Fruit fly (Drosophila melanogaster) whole organism, embryonic: ENCODE data around the gene Cpr62Bc.

Source experiments
- ATbp ChIP-seq: fragments of 200-800 bp; sonication (Bioruptor generic); optimal IDR thresholded peaks from 2 replicates; lab custom pipeline; 2017; ENCODE audit warnings: missing biosample characterization, mild to moderate bottlenecking, missing genetic modification characterization, missing genetic modification reagents
- B-H2 ChIP-seq: fragments of 200-800 bp; sonication (Bioruptor generic); optimal IDR thresholded peaks from 2 replicates; lab custom pipeline; 2018; ENCODE audit warnings: missing biosample characterization, mild to moderate bottlenecking, missing genetic modification characterization
- CG12236 ChIP-seq: fragments of 200-800 bp; sonication (Bioruptor generic); optimal IDR thresholded peaks from 2 replicates; lab custom pipeline; 2016; ENCODE audit warnings: missing biosample characterization, missing genetic modification characterization
- CG12391 ChIP-seq: fragments of 200-800 bp; sonication (Bioruptor generic); optimal IDR thresholded peaks from 3 replicates; lab custom pipeline; 2018; ENCODE audit warnings: missing biosample characterization, mild to moderate bottlenecking, missing genetic modification characterization, moderate library complexity
- CG13424 ChIP-seq: fragments of 200-800 bp; sonication (Bioruptor generic); optimal IDR thresholded peaks from 2 replicates; lab custom pipeline; 2019; ENCODE audit warnings: missing biosample characterization, mild to moderate bottlenecking, missing genetic modification characterization, moderate library complexity
- CG13775 ChIP-seq: fragments of 200-800 bp; sonication (Bioruptor generic); optimal IDR thresholded peaks from 3 replicates; lab custom pipeline; 2017; ENCODE audit warnings: missing biosample characterization, mild to moderate bottlenecking, missing genetic modification characterization
- CG15514 ChIP-seq: fragments of 200-800 bp; sonication (Bioruptor generic); optimal IDR thresholded peaks from 3 replicates; lab custom pipeline; 2017; ENCODE audit warnings: missing biosample characterization, missing genetic modification characterization, mild to moderate bottlenecking, moderate library complexity, missing genetic modification reagents
- CG17568 ChIP-seq: fragments of 200-800 bp; sonication (Bioruptor generic); optimal IDR thresholded peaks from 2 replicates; lab custom pipeline; 2018; ENCODE audit warnings: missing biosample characterization, mild to moderate bottlenecking, missing genetic modification characterization, moderate library complexity
- CG1792 ChIP-seq: fragments of 200-800 bp; sonication (Bioruptor generic); optimal IDR thresholded peaks from 2 replicates; lab custom pipeline; 2016; ENCODE audit warnings: missing biosample characterization, missing genetic modification characterization
- CG2116 ChIP-seq: fragments of 200-800 bp; sonication (Bioruptor generic); optimal IDR thresholded peaks from 3 replicates; lab custom pipeline; 2018; ENCODE audit warnings: missing biosample characterization, mild to moderate bottlenecking, missing genetic modification characterization
- CG2199 ChIP-seq: fragments of 200-800 bp; sonication (Bioruptor generic); IDR thresholded peaks from 3 replicates; pipeline ENCODE4 v1.3.6; 2022; ENCODE audit warnings: missing biosample characterization, missing genetic modification characterization
- CG2712 ChIP-seq: fragments of 200-800 bp; optimal IDR thresholded peaks from 3 replicates; lab custom pipeline; 2019; ENCODE audit warnings: missing biosample characterization, mild to moderate bottlenecking, missing genetic modification characterization, moderate library complexity
- CG31224 ChIP-seq: fragments of 200-800 bp; sonication (Bioruptor generic); IDR thresholded peaks from 2 replicates; pipeline ENCODE4 v1.3.6; 2022; ENCODE audit warnings: missing biosample characterization, missing genetic modification characterization
- CG3281 ChIP-seq: fragments of 200-800 bp; sonication (Bioruptor generic); optimal IDR thresholded peaks from 3 replicates; lab custom pipeline; 2017; ENCODE audit warnings: missing biosample characterization, mild to moderate bottlenecking, missing genetic modification characterization
- CG33213 ChIP-seq: fragments of 200-800 bp; sonication (Bioruptor generic); optimal IDR thresholded peaks from 3 replicates; lab custom pipeline; 2016; ENCODE audit warnings: missing biosample characterization, missing genetic modification characterization
- CG4820 ChIP-seq: fragments of 200-800 bp; sonication (Bioruptor generic); optimal IDR thresholded peaks from 3 replicates; lab custom pipeline; 2016; ENCODE audit warnings: missing biosample characterization, missing genetic modification characterization
- CG5245 ChIP-seq: fragments of 200-800 bp; sonication (Bioruptor generic); optimal IDR thresholded peaks from 3 replicates; lab custom pipeline; 2016; ENCODE audit warnings: missing biosample characterization, missing genetic modification characterization
- CG7271 ChIP-seq: fragments of 200-800 bp; sonication (Bioruptor generic); optimal IDR thresholded peaks from 2 replicates; lab custom pipeline; 2018; ENCODE audit warnings: missing biosample characterization, mild to moderate bottlenecking, missing genetic modification characterization, moderate library complexity
- CG8089 ChIP-seq: fragments of 200-800 bp; sonication (Bioruptor generic); optimal IDR thresholded peaks from 3 replicates; lab custom pipeline; 2016; ENCODE audit warnings: missing biosample characterization, missing genetic modification characterization
- CG8765 ChIP-seq: fragments of 200-800 bp; sonication (Bioruptor generic); IDR thresholded peaks from 2 replicates; pipeline ENCODE4 v1.3.6; 2022; ENCODE audit warnings: missing biosample characterization, missing genetic modification characterization
- CG9797 ChIP-seq: fragments of 200-800 bp; sonication (Bioruptor generic); optimal IDR thresholded peaks from 3 replicates; lab custom pipeline; 2018; ENCODE audit warnings: missing biosample characterization, mild to moderate bottlenecking, missing genetic modification characterization
- CG9932 ChIP-seq: fragments of 200-800 bp; sonication (Bioruptor generic); IDR thresholded peaks from 2 replicates; pipeline ENCODE4 v1.3.6; 2022; ENCODE audit warnings: missing biosample characterization, missing genetic modification characterization
- D19B ChIP-seq: fragments of 200-800 bp; sonication (Bioruptor generic); optimal IDR thresholded peaks from 2 replicates; lab custom pipeline; 2017; ENCODE audit warnings: missing biosample characterization, mild to moderate bottlenecking, missing genetic modification characterization
- Fer1 ChIP-seq: fragments of 200-800 bp; sonication (Bioruptor generic); optimal IDR thresholded peaks from 2 replicates; lab custom pipeline; 2017; ENCODE audit warnings: missing biosample characterization, mild to moderate bottlenecking, missing genetic modification characterization
- Fer2 ChIP-seq: fragments of 200-800 bp; sonication (Bioruptor generic); optimal IDR thresholded peaks from 2 replicates; lab custom pipeline; 2018; ENCODE audit warnings: missing biosample characterization, mild to moderate bottlenecking, missing genetic modification characterization, moderate library complexity
- HHEX ChIP-seq: fragments of 200-800 bp; sonication (Bioruptor generic); optimal IDR thresholded peaks from 3 replicates; lab custom pipeline; 2017; ENCODE audit warnings: missing biosample characterization, mild to moderate bottlenecking, missing genetic modification characterization, missing genetic modification reagents
- HLHmδ ChIP-seq: fragments of 200-800 bp; sonication (Bioruptor generic); optimal IDR thresholded peaks from 2 replicates; lab custom pipeline; 2018; ENCODE audit warnings: missing biosample characterization, mild to moderate bottlenecking, missing genetic modification characterization, moderate library complexity
- MESR4 ChIP-seq: fragments of 200-800 bp; sonication (Bioruptor generic); optimal IDR thresholded peaks from 2 replicates; lab custom pipeline; 2018; ENCODE audit warnings: missing biosample characterization, mild to moderate bottlenecking, missing genetic modification characterization, moderate library complexity
- Myb ChIP-seq: fragments of 200-800 bp; sonication (Bioruptor generic); optimal IDR thresholded peaks from 2 replicates; lab custom pipeline; 2016; ENCODE audit warnings: missing biosample characterization, missing genetic modification characterization
- NC2α ChIP-seq: fragments of 200-800 bp; sonication (Bioruptor generic); optimal IDR thresholded peaks from 2 replicates; lab custom pipeline; 2016; ENCODE audit warnings: missing biosample characterization, missing genetic modification characterization
- Optix ChIP-seq: fragments of 200-800 bp; sonication (Bioruptor generic); IDR thresholded peaks from 3 replicates; pipeline ENCODE4 v1.3.6; 2022; ENCODE audit warnings: missing biosample characterization, missing genetic modification characterization
- TFAM ChIP-seq: fragments of 200-800 bp; sonication (Bioruptor generic); optimal IDR thresholded peaks from 2 replicates; lab custom pipeline; 2017; ENCODE audit warnings: missing biosample characterization, missing genetic modification characterization, inconsistent platforms
- bsh ChIP-seq, 2 experiments: fragments of 200-800 bp; sonication (Bioruptor generic); optimal IDR thresholded peaks; 2 replicates each; lab custom pipeline; 2017 to 2018; ENCODE audit warnings: mild to moderate bottlenecking in 2 of 2, missing biosample characterization in 2 of 2, missing genetic modification characterization in 2 of 2, moderate library complexity in 1 of 2
- crp ChIP-seq, 2 experiments: fragments of 200-800 bp; sonication (Bioruptor generic); optimal IDR thresholded peaks; 2 replicates in 1 of 2; 3 replicates in 1 of 2; lab custom pipeline; 2017; ENCODE audit warnings: missing biosample characterization in 2 of 2, missing genetic modification characterization in 2 of 2, mild to moderate bottlenecking in 1 of 2, moderate library complexity in 1 of 2
- dpn ChIP-seq, 2 experiments: fragments of 200-800 bp; sonication (Bioruptor generic); optimal IDR thresholded peaks; 3 replicates each; lab custom pipeline; 2016; ENCODE audit warnings: missing biosample characterization in 2 of 2, missing genetic modification characterization in 2 of 2
- fd96Cb ChIP-seq: fragments of 200-800 bp; sonication (Bioruptor generic); optimal IDR thresholded peaks from 2 replicates; lab custom pipeline; 2018; ENCODE audit warnings: missing biosample characterization, mild to moderate bottlenecking, missing genetic modification characterization, moderate library complexity
- gro ChIP-seq: fragments of 200-800 bp; sonication (Bioruptor generic); optimal IDR thresholded peaks from 2 replicates; lab custom pipeline; 2016; ENCODE audit warnings: missing biosample characterization, missing genetic modification characterization
- lilli ChIP-seq: fragments of 200-800 bp; sonication (Bioruptor generic); optimal IDR thresholded peaks from 3 replicates; lab custom pipeline; 2016; ENCODE audit warnings: missing biosample characterization, missing genetic modification characterization
- lola ChIP-seq, 3 experiments: fragments of >200 bp in 2 of 3; fragments of 200-800 bp in 1 of 3; sonication (Bioruptor generic) in 1 of 3; optimal IDR thresholded peaks; 2 replicates each; lab custom pipeline; 2017 to 2019; ENCODE audit warnings: missing biosample characterization in 3 of 3, missing genetic modification characterization in 3 of 3, mild to moderate bottlenecking in 1 of 3, moderate library complexity in 1 of 3
- nerfin-1 ChIP-seq: fragments of 200-800 bp; sonication (Bioruptor generic); optimal IDR thresholded peaks from 3 replicates; lab custom pipeline; 2019; ENCODE audit warnings: missing biosample characterization, mild to moderate bottlenecking, missing genetic modification characterization, moderate library complexity
- pfk ChIP-seq: fragments of 200-800 bp; sonication (Bioruptor generic); optimal IDR thresholded peaks from 2 replicates; lab custom pipeline; 2018; ENCODE audit warnings: missing biosample characterization, mild to moderate bottlenecking, missing genetic modification characterization, moderate library complexity
- pros ChIP-seq: fragments of 200-800 bp; sonication (Bioruptor generic); optimal IDR thresholded peaks from 3 replicates; lab custom pipeline; 2019; ENCODE audit warnings: missing biosample characterization, mild to moderate bottlenecking, missing genetic modification characterization, moderate library complexity
- tgo ChIP-seq: fragments of 200-800 bp; sonication (Bioruptor generic); IDR thresholded peaks from 3 replicates; pipeline ENCODE4 v1.3.6; 2022; ENCODE audit warnings: missing biosample characterization, missing genetic modification characterization
- tll ChIP-seq, 2 experiments: fragments of 200-800 bp in 1 of 2; fragments of >200 bp in 1 of 2; sonication (Bioruptor generic) in 1 of 2; optimal IDR thresholded peaks; 2 replicates each; lab custom pipeline; 2017 to 2019; ENCODE audit warnings: missing biosample characterization in 2 of 2, missing genetic modification characterization in 2 of 2, mild to moderate bottlenecking in 1 of 2, moderate library complexity in 1 of 2
- tup ChIP-seq: fragments of 200-800 bp; sonication (Bioruptor generic); optimal IDR thresholded peaks from 2 replicates; lab custom pipeline; 2016; ENCODE audit warnings: missing biosample characterization, mild to moderate bottlenecking, missing genetic modification characterization, moderate library complexity
- tx ChIP-seq: fragments of 200-800 bp; sonication (Bioruptor generic); optimal IDR thresholded peaks from 2 replicates; lab custom pipeline; 2016; ENCODE audit warnings: missing biosample characterization, missing genetic modification characterization
- usp ChIP-seq: fragments of >200 bp; optimal IDR thresholded peaks from 2 replicates; lab custom pipeline; 2017; ENCODE audit warnings: missing biosample characterization, missing genetic modification characterization
- zf30C ChIP-seq: fragments of 200-800 bp; sonication (Bioruptor generic); optimal IDR thresholded peaks from 3 replicates; lab custom pipeline; 2018; ENCODE audit warnings: missing biosample characterization, mild to moderate bottlenecking, missing genetic modification characterization

Gene Cpr62Bc

DNA sequence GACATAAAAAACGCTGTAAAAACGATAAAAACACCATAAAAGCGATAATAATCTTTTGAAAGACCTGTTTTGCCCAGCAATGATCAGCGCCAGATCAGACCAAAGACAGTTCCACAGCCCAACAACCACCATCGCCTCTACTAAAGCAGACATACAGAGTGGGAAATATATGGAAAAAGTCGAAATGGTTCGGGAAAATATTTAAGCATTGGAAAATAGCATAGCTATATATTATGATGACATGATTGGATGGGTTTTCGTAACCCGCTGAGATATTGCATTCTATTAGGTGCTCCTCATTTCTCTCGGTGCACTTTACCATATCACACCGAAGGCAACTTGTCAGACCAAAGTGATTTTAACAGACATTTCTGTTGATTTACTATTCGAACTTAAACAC, 33.3 kb downstream of the Cpr62Bc start (continued):
- peak; percentile 73 for TF ChIP-seq CG12236 (GFP tag; lab: Kevin White, UChicago)
- peak; percentile 91 for TF ChIP-seq Optix (GFP tag; lab: Robert Waterston, UW)
- TF ChIP-seq dpn (GFP tag; optimal IDR thresholded peaks at IDR 0.05; lab: Kevin White, UChicago), result peak; percentile 91 to 93
- no peak for TF ChIP-seq tll (GFP tag; optimal IDR thresholded peaks at IDR 0.05; lab: Kevin White, UChicago)
- peak; percentile 88 for TF ChIP-seq CG13424 (tag; lab: Kevin White, UChicago)

DNA sequence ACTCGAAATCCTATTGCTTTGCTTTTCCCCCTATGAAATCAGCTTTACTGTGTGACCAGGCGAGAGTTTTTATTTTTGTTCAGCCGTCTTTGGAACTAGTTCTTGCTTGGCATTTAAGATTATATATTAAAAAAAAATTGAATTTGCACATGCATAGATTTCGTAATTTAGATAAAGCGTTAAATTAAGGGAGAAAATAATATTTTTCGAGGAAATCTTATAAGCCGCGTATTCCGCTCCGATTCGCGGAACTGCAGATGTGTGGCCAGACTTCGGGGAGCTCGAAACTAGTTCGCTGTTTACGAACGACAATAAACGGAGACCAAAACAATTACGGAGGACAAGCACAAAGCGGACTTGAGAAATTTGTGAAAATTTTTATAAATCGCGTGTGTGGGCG, 39.1 kb downstream of the Cpr62Bc start, which contains the start of the genes JTBR and CG42676:
JTBR (minus strand) TSS at position 55 of the 400 bp plus-strand sequence.
CG42676 (plus strand) TSS at position 306 of the 400 bp plus-strand sequence.
- peak; percentile 20 for TF ChIP-seq gro (GFP tag; lab: Kevin White, UChicago)
- TF ChIP-seq zf30C (GFP tag; lab: Kevin White, UChicago), result no peak
- TF ChIP-seq fd96Cb (tag; lab: Kevin White, UChicago), result no peak
- no peak for TF ChIP-seq tgo (GFP tag; lab: Robert Waterston, UW)
- peak; percentile 87 for TF ChIP-seq CG9797 (GFP tag; lab: Kevin White, UChicago)
- TF ChIP-seq CG3281 (GFP tag; lab: Kevin White, UChicago), result no peak
- no peak for TF ChIP-seq tup (GFP tag; lab: Kevin White, UChicago)
- no peak for TF ChIP-seq NC2α (GFP tag; lab: Kevin White, UChicago)
- TF ChIP-seq CG5245 (GFP tag; lab: Kevin White, UChicago), result no peak
- TF ChIP-seq D19B (GFP tag; lab: Kevin White, UChicago), result no peak
- TF ChIP-seq HHEX, result no peak
- TF ChIP-seq TFAM (GFP tag; lab: Kevin White, UChicago), result no peak
- TF ChIP-seq tx (GFP tag; lab: Kevin White, UChicago), result no peak
- TF ChIP-seq CG2199 (GFP tag; lab: Robert Waterston, UW), result no peak
- TF ChIP-seq lola (GFP tag; optimal IDR thresholded peaks at IDR 0.05; lab: Kevin White, UChicago), result peak in 1 of 3 experiments; percentile 35
- peak; percentile 24 for TF ChIP-seq nerfin-1 (tag; lab: Kevin White, UChicago)
- TF ChIP-seq CG17568, result no peak
- TF ChIP-seq Myb (GFP tag; lab: Kevin White, UChicago), result no peak
- TF ChIP-seq Fer2 (tag; lab: Kevin White, UChicago), result no peak
- TF ChIP-seq pfk (GFP tag; lab: Kevin White, UChicago), result no peak
- TF ChIP-seq lilli (GFP tag; lab: Kevin White, UChicago), result peak; percentile 23
- TF ChIP-seq CG8765, result no peak
- TF ChIP-seq CG12391 (tag; lab: Kevin White, UChicago), result peak; percentile 67
- TF ChIP-seq CG2116, result peak; percentile 34
- TF ChIP-seq CG8089 (GFP tag; lab: Kevin White, UChicago), result no peak
- no peak for TF ChIP-seq CG7271 (tag; lab: Kevin White, UChicago)
- peak in 1 of 2 experiments; percentile 52 for TF ChIP-seq crp (GFP tag; optimal IDR thresholded peaks at IDR 0.05; lab: Kevin White, UChicago)
- no peak for TF ChIP-seq CG13775 (GFP tag; lab: Kevin White, UChicago)
- TF ChIP-seq B-H2 (GFP tag; lab: Kevin White, UChicago), result no peak
- no peak for TF ChIP-seq pros (GFP tag; lab: Kevin White, UChicago)
- peak; percentile 16 for TF ChIP-seq MESR4 (GFP tag; lab: Kevin White, UChicago)
- TF ChIP-seq bsh (GFP tag; optimal IDR thresholded peaks at IDR 0.05; lab: Kevin White, UChicago), result no peak
- peak; percentile 19 for TF ChIP-seq CG33213 (GFP tag; lab: Kevin White, UChicago)
- no peak for TF ChIP-seq CG31224 (GFP tag; lab: Robert Waterston, UW)
- no peak for TF ChIP-seq CG1792 (GFP tag; lab: Kevin White, UChicago)
- TF ChIP-seq Fer1, result peak; percentile 35
- TF ChIP-seq CG4820 (GFP tag; lab: Kevin White, UChicago), result no peak
- no peak for TF ChIP-seq usp
- peak; percentile 100 for TF ChIP-seq CG15514 (GFP tag; lab: Kevin White, UChicago)
- TF ChIP-seq CG9932 (GFP tag; lab: Robert Waterston, UW), result no peak
- no peak for TF ChIP-seq ATbp (GFP tag; lab: Kevin White, UChicago)
- peak; percentile 52 for TF ChIP-seq CG2712
- no peak for TF ChIP-seq HLHmδ (GFP tag; lab: Kevin White, UChicago)
